Fruit fly (Drosophila melanogaster) whole organism, prepupa: ENCODE measurements around the gene Ythdc1.

ENCODE experiments used
- CG10631 ChIP-seq: fragments of 200-800 bp; sonication (Bioruptor generic); optimal IDR thresholded peaks from 2 replicates; lab custom pipeline; 2016; ENCODE audit warnings: missing biosample characterization, missing genetic modification characterization
- CG10669 ChIP-seq: fragments of 200-800 bp; sonication (Bioruptor generic); optimal IDR thresholded peaks from 3 replicates; lab custom pipeline; 2018; ENCODE audit warnings: missing biosample characterization, mild to moderate bottlenecking, missing genetic modification characterization, moderate library complexity
- CG11762 ChIP-seq: fragments of 200-800 bp; sonication (Bioruptor generic); optimal IDR thresholded peaks from 3 replicates; lab custom pipeline; 2016; ENCODE audit warnings: missing biosample characterization, missing genetic modification characterization; ENCODE audit not compliant: insufficient read depth
- CG11902 ChIP-seq: fragments of 200-800 bp; sonication (Bioruptor generic); optimal IDR thresholded peaks from 3 replicates; lab custom pipeline; 2016; ENCODE audit warnings: missing biosample characterization, missing genetic modification characterization
- CG15336 ChIP-seq: fragments of 200-800 bp; sonication (Bioruptor generic); IDR thresholded peaks from 2 replicates; pipeline ENCODE4 v1.3.6; 2022; ENCODE audit warnings: missing biosample characterization, missing genetic modification characterization
- CG1621 ChIP-seq: fragments of 200-800 bp; sonication (Bioruptor generic); optimal IDR thresholded peaks from 3 replicates; lab custom pipeline; 2018; ENCODE audit warnings: missing biosample characterization, mild to moderate bottlenecking, missing genetic modification characterization
- CG16779 ChIP-seq: fragments of 200-800 bp; sonication (Bioruptor generic); optimal IDR thresholded peaks from 3 replicates; lab custom pipeline; 2017; ENCODE audit warnings: missing biosample characterization, mild to moderate bottlenecking, missing genetic modification characterization
- CG3032 ChIP-seq: fragments of 200-800 bp; optimal IDR thresholded peaks from 2 replicates; lab custom pipeline; 2019; ENCODE audit warnings: missing biosample characterization, mild to moderate bottlenecking, missing genetic modification characterization, moderate library complexity
- CG32006 ChIP-seq: fragments of 200-800 bp; sonication (Bioruptor generic); optimal IDR thresholded peaks from 3 replicates; lab custom pipeline; 2017; ENCODE audit warnings: missing biosample characterization, mild to moderate bottlenecking, missing genetic modification characterization
- CG34406 ChIP-seq: fragments of 200-800 bp; sonication (Bioruptor generic); optimal IDR thresholded peaks from 3 replicates; lab custom pipeline; 2016; ENCODE audit warnings: missing biosample characterization, missing genetic modification characterization
- CG3919 ChIP-seq: fragments of 200-800 bp; sonication (Bioruptor generic); optimal IDR thresholded peaks from 3 replicates; lab custom pipeline; 2016; ENCODE audit warnings: missing biosample characterization, missing genetic modification characterization
- CG4318 ChIP-seq: fragments of 200-800 bp; sonication (Bioruptor generic); optimal IDR thresholded peaks from 3 replicates; lab custom pipeline; 2017; ENCODE audit warnings: missing biosample characterization, mild to moderate bottlenecking, missing genetic modification characterization
- CG6163 ChIP-seq: fragments of 200-800 bp; sonication (Bioruptor generic); IDR thresholded peaks from 3 replicates; pipeline ENCODE4 v1.3.6; 2022; ENCODE audit warnings: missing biosample characterization, missing genetic modification characterization
- CG6792 ChIP-seq: fragments of 200-800 bp; sonication (Bioruptor generic); optimal IDR thresholded peaks from 3 replicates; lab custom pipeline; 2016; ENCODE audit warnings: missing biosample characterization, missing genetic modification characterization
- CG6854 ChIP-seq: fragments of 200-800 bp; sonication (Bioruptor generic); optimal IDR thresholded peaks from 2 replicates; lab custom pipeline; 2017; ENCODE audit warnings: missing biosample characterization, mild to moderate bottlenecking, missing genetic modification characterization
- CG7368 ChIP-seq: fragments of 200-800 bp; sonication (Bioruptor generic); optimal IDR thresholded peaks from 3 replicates; lab custom pipeline; 2016; ENCODE audit warnings: missing biosample characterization, missing genetic modification characterization
- CG8119 ChIP-seq: fragments of 200-800 bp; sonication (Bioruptor generic); IDR thresholded peaks from 3 replicates; pipeline ENCODE4 v1.3.6; 2022; ENCODE audit warnings: missing biosample characterization, missing genetic modification characterization
- CG8632 ChIP-seq: fragments of 200-800 bp; sonication (Bioruptor generic); optimal IDR thresholded peaks from 3 replicates; lab custom pipeline; 2016; ENCODE audit warnings: missing biosample characterization, missing genetic modification characterization
- CG9139 ChIP-seq: fragments of 200-800 bp; sonication (Bioruptor generic); optimal IDR thresholded peaks from 3 replicates; lab custom pipeline; 2017; ENCODE audit warnings: missing biosample characterization, mild to moderate bottlenecking, missing genetic modification characterization
- Eip93F ChIP-seq: fragments of 200-800 bp; sonication (Bioruptor generic); optimal IDR thresholded peaks from 2 replicates; lab custom pipeline; 2016; ENCODE audit warnings: missing biosample characterization, mild to moderate bottlenecking, missing genetic modification characterization
- Ets21C ChIP-seq: fragments of 200-800 bp; sonication (Bioruptor generic); optimal IDR thresholded peaks from 3 replicates; lab custom pipeline; 2016; ENCODE audit warnings: missing biosample characterization, missing genetic modification characterization
- Ets96B ChIP-seq: fragments of 200-800 bp; optimal IDR thresholded peaks from 2 replicates; lab custom pipeline; 2019; ENCODE audit warnings: missing biosample characterization, mild to moderate bottlenecking, missing genetic modification characterization, moderate library complexity
- Gug ChIP-seq: fragments of 200-800 bp; sonication (Bioruptor generic); IDR thresholded peaks from 2 replicates; pipeline ENCODE4 v1.3.6; 2022; ENCODE audit warnings: missing biosample characterization, missing genetic modification characterization
- Hr38 ChIP-seq: sonication (Bioruptor generic); optimal IDR thresholded peaks from 2 replicates; lab custom pipeline; 2016; ENCODE audit warnings: missing biosample characterization, missing genetic modification characterization
- Hr39 ChIP-seq: fragments of 200-800 bp; sonication (Bioruptor generic); optimal IDR thresholded peaks from 2 replicates; lab custom pipeline; 2016; ENCODE audit warnings: missing biosample characterization, missing genetic modification characterization
- Lpt ChIP-seq: fragments of 200-800 bp; sonication (Bioruptor generic); optimal IDR thresholded peaks from 3 replicates; lab custom pipeline; 2016; ENCODE audit warnings: missing biosample characterization, missing genetic modification characterization
- Met ChIP-seq: fragments of 200-800 bp; sonication (Bioruptor generic); optimal IDR thresholded peaks from 3 replicates; lab custom pipeline; 2016; ENCODE audit warnings: missing biosample characterization, missing genetic modification characterization
- OdsH ChIP-seq: fragments of 200-800 bp; sonication (Bioruptor generic); optimal IDR thresholded peaks from 3 replicates; lab custom pipeline; 2016; ENCODE audit warnings: missing biosample characterization, missing genetic modification characterization
- Smox ChIP-seq: fragments of 200-800 bp; sonication (Bioruptor generic); optimal IDR thresholded peaks from 3 replicates; lab custom pipeline; 2016; ENCODE audit warnings: missing biosample characterization, missing genetic modification characterization
- Sox102F ChIP-seq: fragments of 200-800 bp; sonication (Bioruptor generic); optimal IDR thresholded peaks from 2 replicates; lab custom pipeline; 2016; ENCODE audit warnings: missing biosample characterization, mild to moderate bottlenecking, missing genetic modification characterization
- Sox14 ChIP-seq: fragments of 200-800 bp; sonication (Bioruptor generic); optimal IDR thresholded peaks from 3 replicates; lab custom pipeline; 2016; ENCODE audit warnings: missing biosample characterization, missing genetic modification characterization
- achi ChIP-seq: fragments of 200-800 bp; sonication (Bioruptor generic); optimal IDR thresholded peaks from 3 replicates; lab custom pipeline; 2016; ENCODE audit warnings: missing biosample characterization, missing genetic modification characterization
- cyc ChIP-seq: fragments of 200-800 bp; sonication (Bioruptor generic); optimal IDR thresholded peaks from 3 replicates; lab custom pipeline; 2016; ENCODE audit warnings: missing biosample characterization, missing genetic modification characterization
- dac ChIP-seq: fragments of 200-800 bp; sonication (Bioruptor generic); optimal IDR thresholded peaks from 2 replicates; lab custom pipeline; 2017; ENCODE audit warnings: missing biosample characterization, mild to moderate bottlenecking, missing genetic modification characterization
- eg ChIP-seq: fragments of 200-800 bp; sonication (Bioruptor generic); IDR thresholded peaks from 3 replicates; pipeline ENCODE4 v1.3.6; 2022; ENCODE audit warnings: missing biosample characterization, missing genetic modification characterization
- esn ChIP-seq: fragments of 200-800 bp; sonication (Bioruptor generic); optimal IDR thresholded peaks from 2 replicates; lab custom pipeline; 2016; ENCODE audit warnings: missing biosample characterization, mild to moderate bottlenecking, missing genetic modification characterization, moderate library complexity
- fd59A ChIP-seq: fragments of 200-800 bp; sonication (Bioruptor generic); optimal IDR thresholded peaks from 2 replicates; lab custom pipeline; 2017; ENCODE audit warnings: missing biosample characterization, mild to moderate bottlenecking, missing genetic modification characterization, missing genetic modification reagents
- net ChIP-seq: fragments of 200-800 bp; sonication (Bioruptor generic); optimal IDR thresholded peaks from 3 replicates; lab custom pipeline; 2016; ENCODE audit warnings: missing biosample characterization, missing genetic modification characterization
- pdm3 ChIP-seq: fragments of 200-800 bp; sonication (Bioruptor generic); optimal IDR thresholded peaks from 3 replicates; lab custom pipeline; 2016; ENCODE audit warnings: missing biosample characterization, missing genetic modification characterization
- salr ChIP-seq, 2 experiments: fragments of 200-800 bp; sonication (Bioruptor generic); optimal IDR thresholded peaks; 3 replicates each; lab custom pipeline; 2016 to 2018; ENCODE audit warnings: missing biosample characterization in 2 of 2, missing genetic modification characterization in 2 of 2, mild to moderate bottlenecking in 1 of 2
- ss ChIP-seq, 2 experiments: fragments of 200-800 bp; sonication (Bioruptor generic); optimal IDR thresholded peaks; 2 replicates in 1 of 2; 3 replicates in 1 of 2; lab custom pipeline; 2017 to 2018; ENCODE audit warnings: mild to moderate bottlenecking in 2 of 2, missing biosample characterization in 2 of 2, missing genetic modification characterization in 2 of 2, moderate library complexity in 1 of 2
- svp ChIP-seq: fragments of 200-800 bp; sonication (Bioruptor generic); peaks from one replicate; lab custom pipeline; 2016; ENCODE audit warnings: missing biosample characterization, missing genetic modification characterization
- topi ChIP-seq: fragments of 200-800 bp; sonication (Bioruptor generic); optimal IDR thresholded peaks from 3 replicates; lab custom pipeline; 2016; ENCODE audit warnings: missing biosample characterization, missing genetic modification characterization
- vri ChIP-seq: fragments of 200-800 bp; sonication (Bioruptor generic); optimal IDR thresholded peaks from 3 replicates; lab custom pipeline; 2016; ENCODE audit warnings: missing biosample characterization, mild to moderate bottlenecking, missing genetic modification characterization

Gene Ythdc1

DNA sequence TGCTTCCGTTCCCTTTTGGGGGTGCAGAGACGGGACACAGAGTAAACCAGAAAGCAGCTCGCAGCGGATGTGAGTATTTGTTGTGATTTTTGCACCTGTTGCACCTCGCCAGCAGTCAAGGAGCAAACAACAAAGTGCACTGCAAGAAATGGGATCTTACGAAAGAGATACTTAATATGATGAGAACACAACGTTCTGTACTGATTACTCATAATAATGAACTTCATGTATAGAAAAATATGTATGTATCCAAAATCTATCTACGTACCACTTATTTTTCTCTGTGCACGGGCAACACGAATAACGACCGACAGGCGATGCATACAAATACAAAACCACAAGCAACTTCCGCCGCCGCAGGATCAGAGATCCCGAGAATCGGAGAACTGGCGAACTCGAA lies 23.9 kb upstream of the Ythdc1 start (continued):
- peak; percentile 92 for TF ChIP-seq Sox102F (GFP tag; lab: Kevin White, UChicago)
- TF ChIP-seq CG7368 (GFP tag; lab: Kevin White, UChicago), result peak; percentile 86
- peak; percentile 74 to 86 for TF ChIP-seq salr (GFP tag; optimal IDR thresholded peaks at IDR 0.05; lab: Kevin White, UChicago)
- peak; percentile 94 for TF ChIP-seq CG3919 (GFP tag; lab: Kevin White, UChicago)
- peak; percentile 89 for TF ChIP-seq fd59A (GFP tag; lab: Kevin White, UChicago)
- peak; percentile 82 for TF ChIP-seq CG8119 (GFP tag; lab: Robert Waterston, UW)
- TF ChIP-seq achi (GFP tag; lab: Kevin White, UChicago), result peak; percentile 90
- TF ChIP-seq CG1621 (tag; lab: Kevin White, UChicago), result peak; percentile 87
- peak; percentile 93 for TF ChIP-seq CG6163
- TF ChIP-seq CG10631, result peak; percentile 84
- TF ChIP-seq CG6792 (GFP tag; lab: Kevin White, UChicago), result peak; percentile 82
- TF ChIP-seq Eip93F (GFP tag; lab: Kevin White, UChicago), result peak; percentile 80
- TF ChIP-seq CG4318 (GFP tag; lab: Kevin White, UChicago), result peak; percentile 60
- peak; percentile 84 for TF ChIP-seq CG6854 (GFP tag; lab: Kevin White, UChicago)
- peak; percentile 85 for TF ChIP-seq CG8632 (GFP tag; lab: Kevin White, UChicago)
- TF ChIP-seq Smox (GFP tag; lab: Kevin White, UChicago), result peak; percentile 91
- TF ChIP-seq Ets96B (tag; lab: Kevin White, UChicago), result peak; percentile 93
- peak; percentile 68 for TF ChIP-seq CG15336 (GFP tag; lab: Robert Waterston, UW)
- TF ChIP-seq Lpt (GFP tag; lab: Kevin White, UChicago), result peak; percentile 82
- peak; percentile 89 for TF ChIP-seq vri (GFP tag; lab: Kevin White, UChicago)
- peak; percentile 53 for TF ChIP-seq Gug (GFP tag; lab: Robert Waterston, UW)
- TF ChIP-seq Sox14 (GFP tag; lab: Kevin White, UChicago), result peak; percentile 92
- TF ChIP-seq eg (GFP tag; lab: Robert Waterston, UW), result peak; percentile 78
- TF ChIP-seq Ets21C (GFP tag; lab: Kevin White, UChicago), result peak; percentile 79
- peak; percentile 37 for TF ChIP-seq dac (GFP tag; lab: Kevin White, UChicago)
- TF ChIP-seq CG10669 (GFP tag; lab: Kevin White, UChicago), result peak; percentile 90
- TF ChIP-seq pdm3 (GFP tag; lab: Kevin White, UChicago), result peak; percentile 89
- peak; percentile 84 for TF ChIP-seq net (GFP tag; lab: Kevin White, UChicago)
- peak; percentile 93 for TF ChIP-seq Met (GFP tag; lab: Kevin White, UChicago)
- TF ChIP-seq OdsH (GFP tag; lab: Kevin White, UChicago), result peak; percentile 89
- TF ChIP-seq CG9139 (GFP tag; lab: Kevin White, UChicago), result peak; percentile 89
- peak; percentile 89 for TF ChIP-seq ss (GFP tag; optimal IDR thresholded peaks at IDR 0.05; lab: Kevin White, UChicago)
- peak; percentile 77 for TF ChIP-seq CG32006 (GFP tag; lab: Kevin White, UChicago)
- peak; percentile 93 for TF ChIP-seq CG3032
- peak; percentile 90 for TF ChIP-seq svp

DNA sequence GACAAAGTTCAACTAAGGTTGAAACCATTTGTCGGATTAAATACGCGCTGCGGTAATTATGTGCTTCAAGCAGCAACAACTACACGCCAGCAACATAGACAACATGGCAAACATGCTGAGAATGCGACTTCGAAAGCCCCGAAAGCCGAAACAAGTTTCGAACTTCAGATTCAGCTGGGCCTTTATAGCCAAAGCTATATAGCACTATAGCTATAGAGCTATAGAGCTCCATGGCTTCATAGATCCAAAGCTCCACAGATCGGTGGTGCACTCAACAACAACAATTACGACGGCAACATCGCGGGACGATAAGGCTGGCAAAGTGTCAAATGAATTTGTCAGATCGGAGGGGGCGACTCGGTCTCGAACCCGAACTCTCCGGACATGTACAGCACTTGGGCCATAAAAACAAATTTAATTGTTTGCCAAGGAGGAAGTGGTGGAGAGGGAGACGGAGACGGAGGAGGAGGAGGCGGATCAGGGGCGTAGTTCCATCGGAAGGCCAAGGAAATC lies 23.4 kb upstream of the Ythdc1 start:
- no peak for TF ChIP-seq CG3032
- TF ChIP-seq topi (GFP tag; lab: Kevin White, UChicago), result no peak
- TF ChIP-seq CG6854 (GFP tag; lab: Kevin White, UChicago), result no peak
- no peak for TF ChIP-seq CG11902 (GFP tag; lab: Kevin White, UChicago)

DNA sequence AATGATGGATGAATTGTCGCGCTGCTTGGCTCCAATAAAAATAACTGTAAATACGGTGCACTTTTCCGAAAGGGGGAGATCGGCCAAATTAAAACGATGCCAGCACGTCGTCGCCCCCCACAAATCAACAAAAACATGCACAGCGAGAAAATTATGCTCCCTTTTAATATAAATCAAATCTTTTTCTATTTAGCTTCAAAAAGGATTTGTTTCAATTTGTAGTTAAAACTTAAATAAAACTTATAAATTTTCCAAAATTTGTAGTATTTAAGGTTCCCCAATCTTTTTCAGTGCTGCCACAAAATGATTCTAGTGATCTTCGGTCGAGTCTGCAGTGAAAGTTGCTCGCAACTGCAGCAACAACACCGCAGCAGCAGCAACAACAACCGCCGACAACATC lies 22.1 kb upstream of the Ythdc1 start:
- TF ChIP-seq esn (GFP tag; lab: Kevin White, UChicago), result peak; percentile 81
- TF ChIP-seq CG6792 (GFP tag; lab: Kevin White, UChicago), result peak; percentile 77
- TF ChIP-seq Met (GFP tag; lab: Kevin White, UChicago), result peak; percentile 79
- TF ChIP-seq CG8119 (GFP tag; lab: Robert Waterston, UW), result peak; percentile 92
- peak; percentile 81 for TF ChIP-seq Lpt (GFP tag; lab: Kevin White, UChicago)
- TF ChIP-seq net (GFP tag; lab: Kevin White, UChicago), result peak; percentile 84
- TF ChIP-seq CG32006 (GFP tag; lab: Kevin White, UChicago), result peak; percentile 95
- TF ChIP-seq CG11902 (GFP tag; lab: Kevin White, UChicago), result peak; percentile 38
- TF ChIP-seq CG16779 (tag; lab: Kevin White, UChicago), result peak; percentile 84
- peak; percentile 84 for TF ChIP-seq CG10669 (GFP tag; lab: Kevin White, UChicago)
- TF ChIP-seq Hr39 (GFP tag; lab: Kevin White, UChicago), result peak; percentile 71
- peak; percentile 35 for TF ChIP-seq vri (GFP tag; lab: Kevin White, UChicago)
- TF ChIP-seq dac (GFP tag; lab: Kevin White, UChicago), result peak; percentile 79
- peak; percentile 85 for TF ChIP-seq CG34406 (GFP tag; lab: Kevin White, UChicago)
- peak; percentile 94 for TF ChIP-seq CG15336 (GFP tag; lab: Robert Waterston, UW)
- peak; percentile 92 for TF ChIP-seq eg (GFP tag; lab: Robert Waterston, UW)
- peak; percentile 75 for TF ChIP-seq cyc
- peak; percentile 89 for TF ChIP-seq CG3919 (GFP tag; lab: Kevin White, UChicago)
- peak; percentile 89 for TF ChIP-seq achi (GFP tag; lab: Kevin White, UChicago)
- peak; percentile 88 for TF ChIP-seq Ets96B (tag; lab: Kevin White, UChicago)
- TF ChIP-seq salr (GFP tag; optimal IDR thresholded peaks at IDR 0.05; lab: Kevin White, UChicago), result peak; percentile 66 to 87
- TF ChIP-seq Hr38 (GFP tag; lab: Kevin White, UChicago), result no peak
- peak; percentile 81 for TF ChIP-seq CG11762
- TF ChIP-seq CG4318 (GFP tag; lab: Kevin White, UChicago), result peak; percentile 89
- TF ChIP-seq fd59A (GFP tag; lab: Kevin White, UChicago), result peak; percentile 83
